Worm (Caenorhabditis elegans) whole organism, L3 larva: Measurements from ENCODE around the gene srd-43.

Experiments used
- R02D3.7 ChIP-seq: fragments of 150-350 bp; optimal IDR thresholded peaks from 2 replicates; lab custom pipeline; 2014; ENCODE audit warnings: missing biosample characterization, missing genetic modification characterization
- ZK546.5 ChIP-seq: sonication (generic microtip); optimal IDR thresholded peaks from 2 replicates; lab custom pipeline; 2017; ENCODE audit warnings: missing biosample characterization, missing genetic modification characterization
- ama-1 ChIP-seq: fragments of 150-350 bp; optimal IDR thresholded peaks from 2 replicates; lab custom pipeline; 2018
- ceh-16 ChIP-seq: sonication (generic microtip); optimal IDR thresholded peaks from 2 replicates; lab custom pipeline; 2017; ENCODE audit warnings: missing biosample characterization, missing genetic modification characterization
- ceh-82 ChIP-seq: fragments of 150-350 bp; optimal IDR thresholded peaks from 2 replicates; lab custom pipeline; 2014; ENCODE audit warnings: missing biosample characterization, missing genetic modification characterization
- ceh-9 ChIP-seq: sonication (generic microtip); optimal IDR thresholded peaks from 2 replicates; lab custom pipeline; 2018; ENCODE audit warnings: missing biosample characterization, missing genetic modification characterization
- daf-12 ChIP-seq: fragments of 150-350 bp; optimal IDR thresholded peaks from 2 replicates; lab custom pipeline; 2014; ENCODE audit warnings: missing biosample characterization, missing genetic modification reagents, missing genetic modification characterization
- egl-27 ChIP-seq: sonication (generic microtip); optimal IDR thresholded peaks from 4 replicates; lab custom pipeline; 2017; ENCODE audit warnings: missing biosample characterization, missing genetic modification reagents, missing genetic modification characterization
- egl-5 ChIP-seq: fragments of 150-350 bp; optimal IDR thresholded peaks from 2 replicates; lab custom pipeline; 2017; ENCODE audit warnings: missing biosample characterization, missing genetic modification reagents, missing genetic modification characterization, inconsistent platforms
- elt-2 ChIP-seq: sonication (generic microtip); optimal IDR thresholded peaks from 2 replicates; lab custom pipeline; 2016; ENCODE audit warnings: missing genetic modification reagents, mild to moderate bottlenecking, missing genetic modification characterization, missing compliant biosample characterization
- elt-3 ChIP-seq, 3 experiments: fragments of 150-350 bp in 1 of 3; sonication (generic microtip) in 2 of 3; optimal IDR thresholded peaks; 2 replicates in 2 of 3; 4 replicates in 1 of 3; lab custom pipeline; 2014 to 2017; ENCODE audit warnings: missing biosample characterization in 3 of 3, missing genetic modification characterization in 3 of 3
- eor-1 ChIP-seq, 2 experiments: fragments of 150-350 bp; optimal IDR thresholded peaks; 2 replicates each; lab custom pipeline; 2014 to 2018; ENCODE audit warnings: missing biosample characterization in 2 of 2, missing genetic modification characterization in 2 of 2
- fkh-2 ChIP-seq: fragments of 150-350 bp; optimal IDR thresholded peaks from 2 replicates; lab custom pipeline; 2014; ENCODE audit warnings: missing biosample characterization, missing genetic modification reagents, missing genetic modification characterization
- fos-1 ChIP-seq: fragments of 150-350 bp; optimal IDR thresholded peaks from 2 replicates; lab custom pipeline; 2014; ENCODE audit warnings: missing biosample characterization, missing genetic modification characterization
- hmg-11 ChIP-seq: sonication (generic microtip); optimal IDR thresholded peaks from 2 replicates; lab custom pipeline; 2016; ENCODE audit warnings: missing genetic modification characterization, missing compliant biosample characterization
- jun-1 ChIP-seq: fragments of 150-350 bp; optimal IDR thresholded peaks from 2 replicates; lab custom pipeline; 2014; ENCODE audit warnings: missing biosample characterization, missing genetic modification reagents, missing genetic modification characterization
- lin-15B ChIP-seq: fragments of 150-350 bp; optimal IDR thresholded peaks from 2 replicates; lab custom pipeline; 2014; ENCODE audit warnings: missing biosample characterization, missing genetic modification characterization
- lin-39 ChIP-seq: fragments of 150-350 bp; optimal IDR thresholded peaks from 2 replicates; lab custom pipeline; 2018; ENCODE audit warnings: missing biosample characterization, missing genetic modification reagents, missing genetic modification characterization
- mdl-1 ChIP-seq: fragments of 150-350 bp; optimal IDR thresholded peaks from 2 replicates; lab custom pipeline; 2014; ENCODE audit warnings: missing biosample characterization, missing genetic modification characterization
- nfya-1 ChIP-seq: sonication (generic microtip); optimal IDR thresholded peaks from 2 replicates; lab custom pipeline; 2017; ENCODE audit warnings: missing genetic modification characterization, mild to moderate bottlenecking, missing compliant biosample characterization, antibody characterized with exemption, moderate library complexity; ENCODE audit not compliant: insufficient read depth
- nhr-11 ChIP-seq: fragments of 150-350 bp; optimal IDR thresholded peaks from 2 replicates; lab custom pipeline; 2014; ENCODE audit warnings: missing biosample characterization, missing genetic modification characterization
- nhr-12 ChIP-seq: fragments of 150-350 bp; optimal IDR thresholded peaks from 2 replicates; lab custom pipeline; 2014; ENCODE audit warnings: missing biosample characterization, missing genetic modification characterization
- nhr-237 ChIP-seq: fragments of 150-350 bp; optimal IDR thresholded peaks from 2 replicates; lab custom pipeline; 2014; ENCODE audit warnings: missing biosample characterization, missing genetic modification characterization
- nhr-25 ChIP-seq: sonication (generic microtip); optimal IDR thresholded peaks from 2 replicates; lab custom pipeline; 2017; ENCODE audit warnings: missing biosample characterization, missing genetic modification characterization
- nhr-28 ChIP-seq: fragments of 150-350 bp; optimal IDR thresholded peaks from 2 replicates; lab custom pipeline; 2014; ENCODE audit warnings: missing biosample characterization, missing genetic modification characterization
- nhr-43 ChIP-seq: sonication (generic microtip); optimal IDR thresholded peaks from 2 replicates; lab custom pipeline; 2016; ENCODE audit warnings: mild to moderate bottlenecking, missing genetic modification characterization, missing compliant biosample characterization; ENCODE audit not compliant: poor library complexity, severe bottlenecking
- nhr-67 ChIP-seq: fragments of 150-350 bp; optimal IDR thresholded peaks from 2 replicates; lab custom pipeline; 2014; ENCODE audit warnings: missing biosample characterization, missing genetic modification characterization
- nhr-76 ChIP-seq: fragments of 150-350 bp; sonication (generic microtip); optimal IDR thresholded peaks from 5 replicates; lab custom pipeline; 2014; ENCODE audit warnings: missing biosample characterization, missing genetic modification characterization
- nhr-77 ChIP-seq: fragments of 150-350 bp; optimal IDR thresholded peaks from 2 replicates; lab custom pipeline; 2014; ENCODE audit warnings: missing biosample characterization, missing genetic modification characterization
- pha-4 ChIP-seq: fragments of 150-350 bp; optimal IDR thresholded peaks from 2 replicates; lab custom pipeline; 2014; ENCODE audit warnings: missing biosample characterization, missing genetic modification reagents, missing genetic modification characterization
- sea-2 ChIP-seq: fragments of 150-350 bp; sonication (generic microtip); optimal IDR thresholded peaks from 4 replicates; lab custom pipeline; 2014; ENCODE audit warnings: missing biosample characterization, missing genetic modification reagents, missing genetic modification characterization
- skn-1 ChIP-seq: fragments of 150-350 bp; optimal IDR thresholded peaks from 2 replicates; lab custom pipeline; 2014; ENCODE audit warnings: missing biosample characterization, missing genetic modification characterization
- unc-62 ChIP-seq: fragments of 150-350 bp; sonication (generic microtip); optimal IDR thresholded peaks from 4 replicates; lab custom pipeline; 2014; ENCODE audit warnings: missing biosample characterization, missing genetic modification reagents, missing genetic modification characterization
- zag-1 ChIP-seq: fragments of 150-350 bp; optimal IDR thresholded peaks from 2 replicates; lab custom pipeline; 2014; ENCODE audit warnings: missing biosample characterization, missing genetic modification characterization
- ztf-11 ChIP-seq: fragments of 150-350 bp; optimal IDR thresholded peaks from 2 replicates; lab custom pipeline; 2014; ENCODE audit warnings: missing biosample characterization, missing genetic modification characterization
- ztf-4 ChIP-seq: fragments of 150-350 bp; optimal IDR thresholded peaks from 2 replicates; lab custom pipeline; 2014; ENCODE audit warnings: missing biosample characterization, missing genetic modification characterization

Gene srd-43

DNA sequence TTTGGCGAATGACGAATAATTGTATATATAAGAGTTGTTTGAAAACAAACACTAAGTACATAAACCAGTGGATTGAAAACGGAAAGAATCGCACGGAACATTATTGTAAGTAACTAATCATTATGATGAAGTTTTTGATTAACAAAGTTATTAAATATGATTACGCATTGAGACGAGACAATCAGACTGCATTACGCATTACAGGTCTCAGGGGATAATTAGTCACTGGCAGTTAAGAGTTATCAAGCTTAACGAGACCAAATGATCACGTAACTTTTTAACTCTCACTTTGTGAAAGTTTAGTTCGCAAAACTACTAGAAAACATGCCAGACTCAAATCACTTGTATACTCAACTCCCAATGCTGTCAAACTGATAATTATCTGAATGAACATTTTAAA is 2.3 kb downstream of the srd-43 start, which contains the start of gene srd-42:
srd-42 (minus strand) TSS at position 101 of the 400 bp plus-strand sequence.
- TF ChIP-seq egl-5 (no peak), mdl-1 (no peak), nhr-28 (tag; lab: Kevin White, UChicago) (no peak), egl-27 (tag; lab: Kevin White, UChicago) (no peak), lin-15B (tag; lab: Kevin White, UChicago) (no peak), fkh-2 (tag; lab: Kevin White, UChicago) (no peak), pha-4 (tag; lab: Kevin White, UChicago) (no peak), elt-3 (tag; optimal IDR thresholded peaks at IDR 0.05; lab: Kevin White, UChicago) (no peak), ztf-11 (tag; lab: Kevin White, UChicago) (no peak), nhr-25 (tag; lab: Kevin White, UChicago) (no peak), R02D3.7 (no peak), elt-2 (tag; lab: Kevin White, UChicago) (no peak)

DNA sequence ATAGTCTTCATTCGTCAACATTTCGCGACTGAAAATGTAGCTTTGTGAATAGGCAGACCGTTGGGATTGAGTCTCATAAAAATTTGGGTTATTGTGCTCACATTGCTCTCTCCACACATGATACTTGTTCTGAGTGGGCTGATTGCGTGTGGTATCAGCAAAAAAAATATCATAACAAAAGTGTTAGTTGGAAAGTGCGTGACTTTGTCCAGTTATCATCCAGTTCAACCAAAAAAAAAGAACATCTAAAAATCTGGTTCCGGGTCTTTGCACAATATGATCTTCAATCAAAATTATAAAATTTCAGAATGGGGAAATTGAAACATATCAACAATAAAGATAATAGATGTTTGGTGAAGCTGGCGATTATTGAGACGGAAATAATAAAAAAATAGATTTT is 5.1 kb downstream of the srd-43 start, which contains the start of gene srd-39:
srd-39 (minus strand) TSS at position 101 of the 400 bp plus-strand sequence.
- no peak for TF ChIP-seq sea-2
- TF ChIP-seq daf-12 (tag; lab: Kevin White, UChicago) = no peak
- TF ChIP-seq nhr-237 = no peak
- TF ChIP-seq jun-1 (tag; lab: Kevin White, UChicago) = no peak
- no peak for TF ChIP-seq pha-4 (tag; lab: Kevin White, UChicago)
- TF ChIP-seq hmg-11 (tag; lab: Kevin White, UChicago) = no peak
- TF ChIP-seq R02D3.7 = no peak
- no peak for TF ChIP-seq unc-62 (GFP tag; lab: Kevin White, UChicago)
- TF ChIP-seq ceh-16 (tag; lab: Kevin White, UChicago) = no peak
- TF ChIP-seq nhr-77 (tag; lab: Kevin White, UChicago) = no peak
- TF ChIP-seq nhr-11 (tag; lab: Kevin White, UChicago) = no peak
- no peak for TF ChIP-seq ZK546.5 (tag; lab: Kevin White, UChicago)

DNA sequence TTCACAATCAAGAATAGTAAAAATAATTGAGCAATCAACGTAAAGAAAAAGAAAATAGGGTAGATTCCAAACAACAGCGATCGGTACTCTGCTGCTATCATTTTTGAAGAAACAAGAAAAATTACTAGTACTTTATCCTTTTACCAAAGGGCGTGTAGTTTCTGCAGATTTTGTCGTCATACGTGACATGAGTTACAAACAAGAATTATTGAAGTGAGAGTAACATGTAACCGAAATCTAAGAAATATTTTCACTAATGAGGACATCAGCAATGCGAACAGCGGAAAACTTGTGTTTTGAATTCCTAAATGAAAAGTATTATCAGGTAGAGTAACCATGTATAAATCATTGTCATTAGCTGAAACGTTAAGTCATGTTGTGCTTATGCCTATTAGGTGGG is 11.0 kb downstream of the srd-43 start, which contains the start of gene srd-36:
srd-36 (minus strand) TSS at position 101 of the 400 bp plus-strand sequence.
- TF ChIP-seq nhr-67 (tag; lab: Kevin White, UChicago) (no peak), pha-4 (tag; lab: Kevin White, UChicago) (no peak), nhr-12 (tag; lab: Kevin White, UChicago) (no peak), lin-15B (tag; lab: Kevin White, UChicago) (no peak), ama-1 (lab: Kevin White, UChicago) (no peak), ceh-16 (tag; lab: Kevin White, UChicago) (no peak), ceh-9 (tag; lab: Kevin White, UChicago) (no peak), eor-1 (tag; optimal IDR thresholded peaks at IDR 0.05; lab: Kevin White, UChicago) (no peak), jun-1 (tag; lab: Kevin White, UChicago) (no peak), skn-1 (no peak), nhr-28 (tag; lab: Kevin White, UChicago) (no peak), ztf-4 (no peak), nhr-43 (no peak), daf-12 (tag; lab: Kevin White, UChicago) (no peak)

DNA sequence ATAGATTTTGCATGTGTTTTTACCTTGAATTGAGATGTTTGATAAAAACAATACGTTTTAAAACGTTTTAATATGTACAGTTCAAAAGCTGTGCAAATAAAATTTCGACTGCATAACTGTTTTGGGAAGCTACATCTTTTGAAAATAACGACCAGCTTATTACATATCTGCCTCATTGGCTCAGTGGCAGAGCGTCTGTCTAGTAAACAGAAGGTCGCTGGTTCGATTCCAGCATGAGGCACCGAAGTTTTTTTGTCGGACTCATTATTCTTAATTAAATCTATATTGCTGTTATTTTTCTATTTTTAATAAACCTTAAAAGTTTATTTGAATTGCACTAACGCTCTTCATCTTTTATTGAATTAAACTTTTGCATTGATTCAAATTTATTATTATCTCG is 12.6 kb downstream of the srd-43 start:
- TF ChIP-seq fos-1 (tag; lab: Kevin White, UChicago) = no peak
- no peak for TF ChIP-seq nhr-77 (tag; lab: Kevin White, UChicago)
- no peak for TF ChIP-seq pha-4 (tag; lab: Kevin White, UChicago)
- no peak for TF ChIP-seq nhr-76 (tag; lab: Kevin White, UChicago)
- TF ChIP-seq egl-5 = no peak
- no peak for TF ChIP-seq ceh-82 (tag; lab: Kevin White, UChicago)
- TF ChIP-seq R02D3.7 = no peak
- TF ChIP-seq unc-62 (GFP tag; lab: Kevin White, UChicago) = no peak
- TF ChIP-seq ama-1 (lab: Kevin White, UChicago) = no peak
- no peak for TF ChIP-seq nfya-1
- TF ChIP-seq ceh-16 (tag; lab: Kevin White, UChicago) = no peak
- no peak for TF ChIP-seq lin-39 (tag; lab: Kevin White, UChicago)
- no peak for TF ChIP-seq nhr-25 (tag; lab: Kevin White, UChicago)
- no peak for TF ChIP-seq nhr-12 (tag; lab: Kevin White, UChicago)
- TF ChIP-seq nhr-67 (tag; lab: Kevin White, UChicago) = no peak
- no peak for TF ChIP-seq zag-1 (tag; lab: Kevin White, UChicago)
- no peak for TF ChIP-seq ztf-11 (tag; lab: Kevin White, UChicago)
- TF ChIP-seq, all 47 proteins: peak for 0
